Worm (Caenorhabditis elegans): ENCODE results near the gene F49H12.7.

DNA sequence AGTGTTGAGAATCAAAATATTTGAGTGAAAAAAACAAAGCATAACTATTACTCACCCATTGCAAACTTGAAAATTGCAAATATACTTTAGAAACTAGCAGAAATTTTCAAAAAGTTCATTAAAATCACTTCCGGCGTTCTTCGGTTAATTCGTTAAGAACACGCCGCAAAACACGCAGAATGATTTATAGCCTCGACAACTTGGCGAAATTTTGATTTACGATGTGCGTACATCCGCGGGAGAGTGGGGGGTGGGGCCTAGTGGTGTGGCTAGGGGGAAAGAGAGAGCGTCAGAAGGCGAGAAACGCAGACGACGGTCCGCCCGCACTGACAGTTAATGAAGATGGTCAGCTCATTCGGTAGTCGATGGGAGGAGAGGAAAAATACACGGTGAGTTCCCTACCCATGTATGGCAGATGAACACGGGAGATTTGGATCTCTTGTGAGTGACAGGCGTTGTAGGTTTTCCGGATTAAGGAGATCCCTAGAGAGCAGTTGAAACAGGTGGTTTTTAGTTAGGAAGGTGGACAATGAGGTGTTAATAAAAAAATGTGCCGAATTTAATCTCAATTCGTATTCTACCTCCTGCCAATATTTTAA is 18.6 kb upstream of the F49H12.7 start, which contains the start of gene igcm-4:
- no peak for TF ChIP-seq ceh-82 (tag; optimal IDR thresholded peaks at IDR 0.05)
- no peak for TF ChIP-seq egl-27 (tag; optimal IDR thresholded peaks at IDR 0.05)
- no peak for TF ChIP-seq aly-2 (tag; optimal IDR thresholded peaks at IDR 0.05)
- no peak for TF ChIP-seq tbx-2 (tag; optimal IDR thresholded peaks at IDR 0.05)
- TF ChIP-seq eor-1 (tag; optimal IDR thresholded peaks at IDR 0.05) = no peak
